Worm (Caenorhabditis elegans) whole organism, L4 larva: ENCODE data around the gene str-178.

Source experiments
- F26F4.8 ChIP-seq: fragments of 200-800 bp; sonication (Bioruptor generic); conservative IDR thresholded peaks from 2 replicates; pipeline ENCODE4 v1.3.6; 2022; ENCODE audit warnings: missing genetic modification characterization, missing compliant biosample characterization
- F37D6.2 ChIP-seq: sonication (generic microtip); optimal IDR thresholded peaks from 2 replicates; lab custom pipeline; 2016; ENCODE audit warnings: mild to moderate bottlenecking, missing genetic modification characterization, missing compliant biosample characterization
- F44E2.7 ChIP-seq: fragments of 200-800 bp; sonication (Bioruptor generic); IDR thresholded peaks from 2 replicates; pipeline ENCODE4 v2.1.2; 2022; ENCODE audit warnings: missing genetic modification characterization, missing compliant biosample characterization
- F49E8.2 ChIP-seq: sonication (generic microtip); optimal IDR thresholded peaks from 2 replicates; lab custom pipeline; 2016; ENCODE audit warnings: missing compliant biosample characterization, mild to moderate bottlenecking, missing genetic modification characterization, borderline replicate concordance
- T20F7.1 ChIP-seq: fragments of 200-800 bp; sonication (Bioruptor generic); optimal IDR thresholded peaks from 2 replicates; lab custom pipeline; 2018; ENCODE audit warnings: mild to moderate bottlenecking, missing genetic modification characterization, missing compliant biosample characterization
- Y105C5A.15 ChIP-seq: fragments of 200-800 bp; sonication (Bioruptor generic); IDR thresholded peaks from 2 replicates; pipeline ENCODE4 v1.3.6; 2022; ENCODE audit warnings: missing genetic modification characterization, missing compliant biosample characterization
- Y48G9A.11 ChIP-seq: fragments of 200-800 bp; sonication (Bioruptor generic); IDR thresholded peaks from 2 replicates; pipeline ENCODE4 v1.3.6; 2022; ENCODE audit warnings: missing genetic modification reagents, missing genetic modification characterization, missing compliant biosample characterization
- aha-1 ChIP-seq: fragments of 150-350 bp; peaks from one replicate; lab custom pipeline; 2014; ENCODE audit warnings: missing biosample characterization, missing genetic modification characterization
- ama-1 ChIP-seq: fragments of 150-350 bp; optimal IDR thresholded peaks from 2 replicates; lab custom pipeline; 2014; ENCODE audit warnings: inconsistent platforms, mixed read lengths
- ceh-44 ChIP-seq: fragments of 200-800 bp; sonication (Bioruptor generic); IDR thresholded peaks from 2 replicates; pipeline ENCODE4 v1.3.6; 2022; ENCODE audit warnings: missing genetic modification reagents, missing genetic modification characterization, missing compliant biosample characterization
- ces-1 ChIP-seq: fragments of 150-350 bp; sonication (generic microtip); optimal IDR thresholded peaks from 4 replicates; lab custom pipeline; 2014; ENCODE audit warnings: missing biosample characterization, missing genetic modification reagents, missing genetic modification characterization
- daf-8 ChIP-seq: fragments of 200-800 bp; sonication (Bioruptor generic); IDR thresholded peaks from 2 replicates; pipeline ENCODE4 v1.3.6; 2022; ENCODE audit warnings: missing genetic modification characterization, missing compliant biosample characterization
- dpl-1 ChIP-seq: fragments of 150-350 bp; optimal IDR thresholded peaks from 2 replicates; lab custom pipeline; 2014; ENCODE audit warnings: missing biosample characterization, missing genetic modification reagents, missing genetic modification characterization
- fkh-10 ChIP-seq: fragments of 150-350 bp; optimal IDR thresholded peaks from 2 replicates; lab custom pipeline; 2014; ENCODE audit warnings: missing biosample characterization, missing genetic modification reagents, missing genetic modification characterization
- gei-8 ChIP-seq: fragments of 200-800 bp; sonication (Bioruptor generic); optimal IDR thresholded peaks from 2 replicates; lab custom pipeline; 2018; ENCODE audit warnings: mild to moderate bottlenecking, missing genetic modification characterization, missing compliant biosample characterization
- hlh-11 ChIP-seq: fragments of 200-800 bp; sonication (Bioruptor generic); optimal IDR thresholded peaks from 2 replicates; lab custom pipeline; 2018; ENCODE audit warnings: mild to moderate bottlenecking, missing genetic modification characterization, missing compliant biosample characterization
- jun-1 ChIP-seq: fragments of 150-350 bp; optimal IDR thresholded peaks from 2 replicates; lab custom pipeline; 2014; ENCODE audit warnings: missing biosample characterization, missing genetic modification reagents, missing genetic modification characterization
- lim-7 ChIP-seq: fragments of 200-800 bp; sonication (Bioruptor generic); IDR thresholded peaks from 2 replicates; pipeline ENCODE4 v1.3.6; 2022; ENCODE audit warnings: missing genetic modification characterization, missing compliant biosample characterization
- lin-29 ChIP-seq: fragments of 200-800 bp; sonication (Bioruptor generic); IDR thresholded peaks from 2 replicates; pipeline ENCODE4 v1.3.6; 2022; ENCODE audit warnings: missing genetic modification reagents, missing genetic modification characterization, missing compliant biosample characterization
- lir-3 ChIP-seq: sonication (generic microtip); optimal IDR thresholded peaks from 2 replicates; lab custom pipeline; 2016; ENCODE audit warnings: mild to moderate bottlenecking, missing genetic modification characterization, missing compliant biosample characterization
- madf-5 ChIP-seq, 2 experiments: fragments of 200-800 bp; sonication (Bioruptor generic); IDR thresholded peaks; 2 replicates each; pipeline ENCODE4 v1.3.6; 2022; ENCODE audit warnings: missing compliant biosample characterization in 2 of 2, missing genetic modification characterization in 2 of 2
- madf-9 ChIP-seq: fragments of 200-800 bp; sonication (Bioruptor generic); conservative IDR thresholded peaks from 2 replicates; pipeline ENCODE4 v1.3.6; 2022; ENCODE audit warnings: missing genetic modification reagents, missing genetic modification characterization, missing compliant biosample characterization
- mdt-29 ChIP-seq: fragments of 200-800 bp; sonication (Bioruptor generic); IDR thresholded peaks from 2 replicates; pipeline ENCODE4 v1.3.6; 2022; ENCODE audit warnings: missing genetic modification reagents, missing genetic modification characterization, missing compliant biosample characterization
- mep-1 ChIP-seq: fragments of 150-350 bp; sonication (generic microtip); optimal IDR thresholded peaks from 3 replicates; lab custom pipeline; 2014; ENCODE audit warnings: missing biosample characterization, missing genetic modification characterization
- nhr-102 ChIP-seq: sonication (generic microtip); optimal IDR thresholded peaks from 2 replicates; lab custom pipeline; 2016; ENCODE audit warnings: mild to moderate bottlenecking, missing genetic modification characterization, moderate library complexity, missing compliant biosample characterization
- nhr-237 ChIP-seq: sonication (generic microtip); optimal IDR thresholded peaks from 2 replicates; lab custom pipeline; 2017; ENCODE audit warnings: missing biosample characterization, missing genetic modification characterization
- nhr-6 ChIP-seq: fragments of 150-350 bp; optimal IDR thresholded peaks from 2 replicates; lab custom pipeline; 2014; ENCODE audit warnings: missing biosample characterization, missing genetic modification characterization
- nhr-77 ChIP-seq: fragments of 150-350 bp; optimal IDR thresholded peaks from 2 replicates; lab custom pipeline; 2014; ENCODE audit warnings: missing biosample characterization, missing genetic modification characterization
- pqm-1 ChIP-seq: sonication (generic microtip); optimal IDR thresholded peaks from 2 replicates; lab custom pipeline; 2017; ENCODE audit warnings: missing biosample characterization, missing genetic modification characterization
- skn-1 ChIP-seq: fragments of 150-350 bp; optimal IDR thresholded peaks from 2 replicates; lab custom pipeline; 2014; ENCODE audit warnings: missing biosample characterization, missing genetic modification characterization
- snpc-4 ChIP-seq: fragments of 150-350 bp; optimal IDR thresholded peaks from 2 replicates; lab custom pipeline; 2014; ENCODE audit warnings: missing biosample characterization, missing genetic modification characterization
- spr-1 ChIP-seq: sonication (generic microtip); optimal IDR thresholded peaks from 2 replicates; lab custom pipeline; 2016; ENCODE audit warnings: mild to moderate bottlenecking, missing genetic modification characterization, missing compliant biosample characterization
- unc-130 ChIP-seq: sonication (generic microtip); optimal IDR thresholded peaks from 2 replicates; lab custom pipeline; 2016; ENCODE audit warnings: missing genetic modification reagents, missing genetic modification characterization, missing compliant biosample characterization
- unc-62 ChIP-seq, 3 experiments: fragments of 150-350 bp in 1 of 3; sonication (generic microtip); optimal IDR thresholded peaks in 2 of 3; peaks in 1 of 3; 1 replicate in 1 of 3; 2 replicates in 2 of 3; lab custom pipeline; 2014 to 2017; ENCODE audit warnings: missing biosample characterization in 3 of 3, missing genetic modification characterization in 3 of 3, missing genetic modification reagents in 3 of 3, missing genotype in 1 of 3
- ztf-7 ChIP-seq: fragments of 150-350 bp; optimal IDR thresholded peaks from 2 replicates; lab custom pipeline; 2014; ENCODE audit warnings: missing biosample characterization, missing genetic modification characterization

Gene str-178

DNA sequence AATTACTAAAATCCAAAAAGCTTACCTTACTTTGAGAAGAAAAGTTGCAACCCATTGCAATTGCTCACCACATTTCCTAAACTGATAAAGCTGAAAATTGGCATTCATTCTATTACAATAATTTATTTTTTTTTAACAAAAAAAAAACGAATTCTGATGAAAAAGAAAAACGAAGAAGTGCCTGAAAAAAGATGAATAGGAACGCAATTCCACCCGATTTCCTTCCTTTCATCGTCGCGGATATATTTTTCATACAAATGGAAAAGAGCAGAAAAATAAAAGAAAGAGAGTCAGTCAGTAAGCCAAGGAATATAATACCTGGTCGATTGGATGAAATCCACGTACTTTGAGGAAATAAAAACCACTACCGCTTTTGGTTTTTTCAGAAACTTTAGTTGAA, 38.5 kb upstream of the str-178 start, which contains the start of gene gpa-13:
Gene gpa-13, minus strand, starts transcription at position 101 of the 400 bp plus-strand sequence.
- TF ChIP-seq madf-9 (GFP tag; lab: Robert Waterston, UW) (no peak), pqm-1 (tag; lab: Kevin White, UChicago) (no peak), F44E2.7 (no peak), snpc-4 (tag; lab: Kevin White, UChicago) (no peak), F26F4.8 (no peak), lir-3 (tag; lab: Kevin White, UChicago) (no peak), unc-130 (GFP tag; lab: Kevin White, UChicago) (no peak)

ce11 chrV:12752407-12752806, 36.1 kb upstream of the str-178 start, which contains the start of gene C15C8.8:
TSS of gene C15C8.8 (minus strand) at chrV:12752507.
- TF ChIP-seq Y105C5A.15 (GFP tag; lab: Robert Waterston, UW) (no peak), lim-7 (GFP tag; lab: Robert Waterston, UW) (no peak), nhr-237 (no peak), nhr-77 (tag; lab: Kevin White, UChicago) (no peak), madf-5 (GFP tag; IDR thresholded peaks at IDR 0.05; lab: Robert Waterston, UW) (no peak), jun-1 (tag; lab: Kevin White, UChicago) (no peak), spr-1 (tag; lab: Kevin White, UChicago) (no peak), daf-8 (GFP tag; lab: Robert Waterston, UW) (no peak), ztf-7 (tag; lab: Kevin White, UChicago) (no peak), mdt-29 (GFP tag; lab: Robert Waterston, UW) (no peak), unc-130 (GFP tag; lab: Kevin White, UChicago) (no peak)

ce11 chrV:12751495-12752050, 35.2 kb upstream of the str-178 start, which contains the start of gene C15C8.6:
TSS of gene C15C8.6 (minus strand) at chrV:12751545.
- TF ChIP-seq unc-62 (GFP tag; optimal IDR thresholded peaks at IDR 0.05 in 1 of 2; lab: Kevin White, UChicago) (peak in 1 of 2 experiments; percentile 50), unc-62 (tag; optimal IDR thresholded peaks at IDR 0.05; lab: Kevin White, UChicago) (no peak), pqm-1 (tag; lab: Kevin White, UChicago) (no peak)

ce11 chrV:12749558-12749957, 33.2 kb upstream of the str-178 start:
- peak in 1 of 2 experiments; percentile 94 for TF ChIP-seq unc-62 (GFP tag; optimal IDR thresholded peaks at IDR 0.05 in 1 of 2; lab: Kevin White, UChicago)
- TF ChIP-seq unc-62 (tag; optimal IDR thresholded peaks at IDR 0.05; lab: Kevin White, UChicago) = no peak
- no peak for TF ChIP-seq skn-1 (tag; lab: Kevin White, UChicago)
- TF ChIP-seq, all 104 proteins: peak for 1

DNA sequence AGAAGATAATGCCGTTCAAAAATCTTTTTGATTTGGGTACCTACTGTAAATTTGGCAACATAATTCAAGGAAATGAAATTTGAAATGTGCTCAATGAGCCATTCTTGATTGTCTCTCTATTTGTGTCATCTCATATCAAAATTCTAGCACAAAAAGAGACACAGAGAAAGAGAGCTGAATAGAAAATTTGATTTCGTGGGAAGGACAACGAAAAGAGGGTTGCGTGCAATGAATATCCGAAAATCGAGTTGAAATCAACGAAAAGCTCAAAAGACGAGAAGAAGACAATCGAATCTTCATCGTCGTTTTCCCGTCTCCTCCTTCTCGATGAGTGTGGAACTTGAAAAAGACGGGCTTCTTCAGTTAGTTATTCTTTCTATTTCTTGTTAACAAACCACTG, 31.5 kb upstream of the str-178 start, which contains the start of gene C15C8.5:
Gene C15C8.5, plus strand, starts transcription at position 152 of the 400 bp plus-strand sequence.
- TF ChIP-seq fkh-10 (GFP tag; lab: Kevin White, UChicago) (peak; percentile 97), mdt-29 (GFP tag; lab: Robert Waterston, UW) (no peak), F37D6.2 (tag; lab: Kevin White, UChicago) (no peak), mep-1 (no peak), F49E8.2 (tag; lab: Kevin White, UChicago) (no peak), aha-1 (tag; lab: Kevin White, UChicago) (no peak), hlh-11 (tag; lab: Kevin White, UChicago) (no peak), Y105C5A.15 (GFP tag; lab: Robert Waterston, UW) (no peak), ceh-44 (GFP tag; lab: Robert Waterston, UW) (no peak), Y48G9A.11 (GFP tag; lab: Robert Waterston, UW) (no peak), gei-8 (GFP tag; lab: Kevin White, UChicago) (no peak), lin-29 (GFP tag; lab: Robert Waterston, UW) (no peak), ces-1 (peak; percentile 91)

ce11 chrV:12747431-12747830, 31.1 kb upstream of the str-178 start, which contains the start of gene C15C8.4:
TSS of gene C15C8.4 (minus strand) at chrV:12747463.
- TF ChIP-seq ama-1 (no peak), snpc-4 (tag; lab: Kevin White, UChicago) (no peak), T20F7.1 (GFP tag; lab: Kevin White, UChicago) (no peak), dpl-1 (GFP tag; lab: Kevin White, UChicago) (peak; percentile 17), ztf-7 (tag; lab: Kevin White, UChicago) (no peak), nhr-102 (no peak), aha-1 (tag; lab: Kevin White, UChicago) (no peak), nhr-6 (tag; lab: Kevin White, UChicago) (peak; percentile 54)
